Worm (Caenorhabditis elegans) whole organism, L4/young adult: ENCODE data around the gene T10F2.5.

Source experiments
- dao-5 ChIP-seq: sonication (generic microtip); optimal IDR thresholded peaks from 2 replicates; lab custom pipeline; 2016; ENCODE audit warnings: missing genotype, missing genetic modification characterization, moderate library complexity, missing compliant biosample characterization
- him-1 ChIP-seq: sonication (generic microtip); optimal IDR thresholded peaks from 2 replicates; lab custom pipeline; 2016; ENCODE audit warnings: missing genotype, missing genetic modification reagents, missing genetic modification characterization, missing compliant biosample characterization

DNA sequence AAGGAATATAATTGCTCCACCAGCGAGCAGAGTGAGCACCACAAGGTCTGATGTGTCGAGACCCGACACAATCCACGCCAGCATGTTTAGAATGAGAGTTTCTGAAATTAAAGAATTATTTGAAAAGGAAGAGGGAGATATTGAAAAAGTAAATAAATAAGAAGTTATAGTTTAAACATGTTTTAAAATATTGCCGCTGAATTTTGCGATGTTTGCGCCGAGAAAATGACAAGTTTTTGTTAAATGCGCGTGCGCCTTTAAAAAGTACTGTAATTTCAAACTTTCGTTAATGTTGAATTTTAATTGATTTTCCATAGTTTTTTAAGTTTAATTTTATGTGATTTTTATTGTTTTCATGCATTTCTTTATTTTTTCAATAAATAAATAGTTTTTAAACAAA, 40.2 kb upstream of the T10F2.5 start, which contains the start of gene emb-8:
- TF ChIP-seq him-1 (tag; lab: Kevin White, UChicago) (no peak), dao-5 (tag; lab: Kevin White, UChicago) (no peak)
